Worm (Caenorhabditis elegans): ENCODE results near the gene fbxc-55.
"Not testable (repeated sequence)": the region's sequence is repeated elsewhere in the genome, so short reads cannot be mapped to it uniquely, and the experiment has no call there.

fbxc-55 gene

ce11 chrII:3126741-3127140, 43.2 kb downstream of the fbxc-55 start, which contains the start of gene ins-31:
Gene ins-31 (plus strand): TSS chrII:3127041.
- not testable (repeated sequence) for TF ChIP-seq lin-29 (GFP tag; IDR thresholded peaks at IDR 0.05); F49E8.2 (tag; optimal IDR thresholded peaks at IDR 0.05; ENCODE audit: borderline replicate concordance); ztf-11 (tag; optimal IDR thresholded peaks at IDR 0.05)

ce11 chrII:3126341-3126740, 43.6 kb downstream of the fbxc-55 start, which contains the start of gene ins-19:
Gene ins-19 (minus strand): TSS chrII:3126441.
- no peak for TF ChIP-seq tra-1 (GFP tag; IDR thresholded peaks at IDR 0.05)
- TF ChIP-seq nhr-111 (GFP tag; optimal IDR thresholded peaks at IDR 0.05) = no peak
- no peak for TF ChIP-seq ceh-82 (tag; optimal IDR thresholded peaks at IDR 0.05)
- no peak for TF ChIP-seq Y105C5A.15 (GFP tag; IDR thresholded peaks at IDR 0.05)
- no peak for TF ChIP-seq nhr-6 (tag; optimal IDR thresholded peaks at IDR 0.05)
- no peak for TF ChIP-seq dpl-1 (GFP tag; optimal IDR thresholded peaks at IDR 0.05)
- TF ChIP-seq unc-130 (GFP tag; optimal IDR thresholded peaks at IDR 0.05) = no peak
- no peak for TF ChIP-seq cey-2 (tag; optimal IDR thresholded peaks at IDR 0.05; ENCODE audit: borderline replicate concordance, insufficient read depth)
- no peak for TF ChIP-seq vab-7 (GFP tag; IDR thresholded peaks at IDR 0.05)
- TF ChIP-seq duxl-1 (tag; optimal IDR thresholded peaks at IDR 0.05; ENCODE audit: poor library complexity) = no peak
- no peak for TF ChIP-seq daf-8 (GFP tag; IDR thresholded peaks at IDR 0.05)
- no peak for TF ChIP-seq aly-2 (tag; optimal IDR thresholded peaks at IDR 0.05)
- TF ChIP-seq lin-29 (GFP tag; IDR thresholded peaks at IDR 0.05) = no peak
- no peak for TF ChIP-seq mdl-1 (tag; optimal IDR thresholded peaks at IDR 0.05)

- TF ChIP-seq unc-62 (GFP tag; optimal IDR thresholded peaks at IDR 0.05 in 1 of 2) = no peak
- TF ChIP-seq unc-62 (tag; optimal IDR thresholded peaks at IDR 0.05) = no peak
These were observed 46.8 kb downstream of the fbxc-55 start, which contains the start of gene srh-71 for ce11 chrII:3123206-3123605. Gene srh-71 (plus strand): TSS chrII:3123506.

- TF ChIP-seq nhr-76 (tag; optimal IDR thresholded peaks at IDR 0.05) (no peak), nhr-6 (tag; optimal IDR thresholded peaks at IDR 0.05) (peak; percentile 0), ceh-44 (GFP tag; IDR thresholded peaks at IDR 0.05) (no peak), dpl-1 (GFP tag; optimal IDR thresholded peaks at IDR 0.05) (peak; percentile 24), mes-2 (tag; optimal IDR thresholded peaks at IDR 0.05; ENCODE audit: poor library complexity, severe bottlenecking) (peak; percentile 47), unc-130 (GFP tag; optimal IDR thresholded peaks at IDR 0.05) (no peak), snpc-4 (tag; optimal IDR thresholded peaks at IDR 0.05) (no peak), zip-11 (GFP tag; IDR thresholded peaks at IDR 0.05) (no peak), madf-5 (GFP tag; IDR thresholded peaks at IDR 0.05) (no peak), unc-39 (tag; optimal IDR thresholded peaks at IDR 0.05) (no peak), F49E8.2 (tag; optimal IDR thresholded peaks at IDR 0.05; ENCODE audit: borderline replicate concordance) (no peak), mdl-1 (tag; optimal IDR thresholded peaks at IDR 0.05) (no peak), hmg-1.1 (GFP tag; IDR thresholded peaks at IDR 0.05) (peak; percentile 44; the same call in 1 of the 2 replicates)
These were observed 51.0 kb downstream of the fbxc-55 start, which contains the start of gene T10D4.6 for ce11 chrII:3118907-3119382. Gene T10D4.6 (plus strand): TSS chrII:3119332.
